Worm (Caenorhabditis elegans) whole organism, mixed stage, embryonic: ENCODE data around the gene gst-28.

Experiments
- M03D4.4 ChIP-seq: sonication (generic microtip); optimal IDR thresholded peaks from 2 replicates; lab custom pipeline; 2017; ENCODE audit warnings: mild to moderate bottlenecking, missing genetic modification characterization, missing compliant biosample characterization
- bed-3 ChIP-seq: fragments of 200-800 bp; sonication (Bioruptor generic); optimal IDR thresholded peaks from 3 replicates; lab custom pipeline; 2018; ENCODE audit warnings: mild to moderate bottlenecking, missing genetic modification characterization, moderate library complexity, missing compliant biosample characterization
- blmp-1 ChIP-seq: fragments of 150-350 bp; optimal IDR thresholded peaks from 2 replicates; lab custom pipeline; 2014; ENCODE audit warnings: missing biosample characterization, missing genetic modification characterization
- ceh-83 ChIP-seq: fragments of 200-800 bp; sonication (Bioruptor generic); optimal IDR thresholded peaks from 2 replicates; lab custom pipeline; 2018; ENCODE audit warnings: mild to moderate bottlenecking, missing genetic modification characterization, missing compliant biosample characterization
- ces-1 ChIP-seq: fragments of 150-350 bp; optimal IDR thresholded peaks from 2 replicates; lab custom pipeline; 2014; ENCODE audit warnings: missing biosample characterization, missing genetic modification reagents, missing genetic modification characterization
- cnd-1 ChIP-seq: fragments of 200-800 bp; sonication (Bioruptor generic); optimal IDR thresholded peaks from 2 replicates; lab custom pipeline; 2018; ENCODE audit warnings: mild to moderate bottlenecking, missing genetic modification characterization, missing compliant biosample characterization
- drap-1 ChIP-seq: fragments of 200-800 bp; sonication (Bioruptor generic); optimal IDR thresholded peaks from 3 replicates; lab custom pipeline; 2018; ENCODE audit warnings: mild to moderate bottlenecking, missing genetic modification characterization, missing compliant biosample characterization
- elt-1 ChIP-seq: sonication (generic microtip); optimal IDR thresholded peaks from 2 replicates; lab custom pipeline; 2017; ENCODE audit warnings: missing genetic modification characterization, mild to moderate bottlenecking, missing compliant biosample characterization, antibody characterized with exemption, moderate library complexity, borderline replicate concordance; ENCODE audit not compliant: insufficient read depth
- elt-3 ChIP-seq: fragments of 150-350 bp; optimal IDR thresholded peaks from 2 replicates; lab custom pipeline; 2014; ENCODE audit warnings: missing biosample characterization, missing genetic modification characterization
- flh-1 ChIP-seq: fragments of 200-800 bp; sonication (Bioruptor generic); optimal IDR thresholded peaks from 2 replicates; lab custom pipeline; 2018; ENCODE audit warnings: mild to moderate bottlenecking, missing genetic modification characterization, moderate library complexity, missing compliant biosample characterization
- ham-2 ChIP-seq: fragments of 200-800 bp; sonication (Bioruptor generic); optimal IDR thresholded peaks from 2 replicates; lab custom pipeline; 2018; ENCODE audit warnings: mild to moderate bottlenecking, missing genetic modification characterization, missing compliant biosample characterization
- hlh-1 ChIP-seq: fragments of 150-350 bp; optimal IDR thresholded peaks from 2 replicates; lab custom pipeline; 2014; ENCODE audit warnings: missing biosample characterization, missing genetic modification reagents, missing genetic modification characterization
- lin-32 ChIP-seq: fragments of 200-800 bp; sonication (Bioruptor generic); optimal IDR thresholded peaks from 2 replicates; lab custom pipeline; 2018; ENCODE audit warnings: mild to moderate bottlenecking, missing genetic modification characterization, missing compliant biosample characterization
- lsy-2 ChIP-seq: fragments of 150-350 bp; optimal IDR thresholded peaks from 2 replicates; lab custom pipeline; 2014; ENCODE audit warnings: missing biosample characterization, missing genetic modification characterization
- mab-5 ChIP-seq: fragments of 150-350 bp; optimal IDR thresholded peaks from 2 replicates; lab custom pipeline; 2014; ENCODE audit warnings: missing biosample characterization, missing genetic modification characterization
- mep-1 ChIP-seq: fragments of 150-350 bp; optimal IDR thresholded peaks from 2 replicates; lab custom pipeline; 2017; ENCODE audit warnings: missing biosample characterization, missing genetic modification reagents, missing genetic modification characterization, inconsistent platforms
- mls-2 ChIP-seq: sonication (generic microtip); optimal IDR thresholded peaks from 2 replicates; lab custom pipeline; 2016; ENCODE audit warnings: mild to moderate bottlenecking, missing genetic modification characterization, moderate library complexity, missing compliant biosample characterization
- nhr-12 ChIP-seq: fragments of 150-350 bp; optimal IDR thresholded peaks from 2 replicates; lab custom pipeline; 2014; ENCODE audit warnings: missing biosample characterization, missing genetic modification characterization
- nhr-2 ChIP-seq: fragments of 150-350 bp; optimal IDR thresholded peaks from 2 replicates; lab custom pipeline; 2014; ENCODE audit warnings: missing biosample characterization, missing genetic modification characterization
- nhr-237 ChIP-seq: fragments of 150-350 bp; optimal IDR thresholded peaks from 2 replicates; lab custom pipeline; 2014; ENCODE audit warnings: missing biosample characterization, missing genetic modification characterization
- nhr-28 ChIP-seq: fragments of 150-350 bp; optimal IDR thresholded peaks from 2 replicates; lab custom pipeline; 2014; ENCODE audit warnings: missing biosample characterization, missing genetic modification characterization
- nhr-76 ChIP-seq: sonication (generic microtip); optimal IDR thresholded peaks from 2 replicates; lab custom pipeline; 2017; ENCODE audit warnings: missing biosample characterization, missing genetic modification characterization
- pha-4 ChIP-seq: fragments of 150-350 bp; optimal IDR thresholded peaks from 2 replicates; lab custom pipeline; 2018; ENCODE audit warnings: missing biosample characterization, missing genetic modification reagents, missing genetic modification characterization
- sem-2 ChIP-seq: fragments of 200-800 bp; sonication (Bioruptor generic); optimal IDR thresholded peaks from 2 replicates; lab custom pipeline; 2018; ENCODE audit warnings: mild to moderate bottlenecking, missing genetic modification characterization, missing compliant biosample characterization
- tbx-8 ChIP-seq: fragments of 200-800 bp; sonication (Bioruptor generic); optimal IDR thresholded peaks from 2 replicates; lab custom pipeline; 2018; ENCODE audit warnings: mild to moderate bottlenecking, missing genetic modification characterization, moderate library complexity, missing compliant biosample characterization
- unc-120 ChIP-seq: sonication (generic microtip); optimal IDR thresholded peaks from 2 replicates; lab custom pipeline; 2017; ENCODE audit warnings: missing genetic modification characterization, missing compliant biosample characterization; ENCODE audit not compliant: poor library complexity, severe bottlenecking
- unc-39 ChIP-seq: fragments of 150-350 bp; optimal IDR thresholded peaks from 2 replicates; lab custom pipeline; 2014; ENCODE audit warnings: missing biosample characterization, missing genetic modification characterization
- unc-62 ChIP-seq: fragments of 150-350 bp; optimal IDR thresholded peaks from 2 replicates; lab custom pipeline; 2014; ENCODE audit warnings: missing biosample characterization, missing genetic modification reagents, missing genetic modification characterization
- zip-8 ChIP-seq: fragments of 150-350 bp; optimal IDR thresholded peaks from 2 replicates; lab custom pipeline; 2014; ENCODE audit warnings: missing biosample characterization, missing genetic modification characterization
- ztf-11 ChIP-seq: fragments of 150-350 bp; optimal IDR thresholded peaks from 2 replicates; lab custom pipeline; 2014; ENCODE audit warnings: missing biosample characterization, missing genetic modification characterization

Gene gst-28

ce11 chrII:15190971-15191370, 23.6 kb upstream of the gst-28 start:
- TF ChIP-seq zip-8 (tag; lab: Kevin White, UChicago), result no peak
- no peak for TF ChIP-seq sem-2 (GFP tag; lab: Kevin White, UChicago)
- TF ChIP-seq nhr-237 (tag; lab: Kevin White, UChicago), result no peak
- no peak for TF ChIP-seq cnd-1
- no peak for TF ChIP-seq hlh-1 (tag; lab: Kevin White, UChicago)
- TF ChIP-seq mls-2, result no peak
- TF ChIP-seq lsy-2 (tag; lab: Kevin White, UChicago), result no peak
- TF ChIP-seq nhr-12 (tag; lab: Kevin White, UChicago), result no peak
- TF ChIP-seq bed-3 (GFP tag; lab: Kevin White, UChicago), result no peak
- no peak for TF ChIP-seq mab-5 (tag; lab: Kevin White, UChicago)
- TF ChIP-seq tbx-8, result no peak
- no peak for TF ChIP-seq pha-4 (tag; lab: Kevin White, UChicago)

- no peak for TF ChIP-seq sem-2 (GFP tag; lab: Kevin White, UChicago)
- TF ChIP-seq ztf-11 (tag; lab: Kevin White, UChicago), result no peak
- TF ChIP-seq ces-1 (GFP tag; lab: Kevin White, UChicago), result peak; percentile 18
Measured at ce11 chrII:15189956-15190355, 22.6 kb upstream of the gst-28 start.

ce11 chrII:15185289-15185688, 17.9 kb upstream of the gst-28 start, which contains the start of gene gst-35:
Gene gst-35 (minus strand): TSS chrII:15185389.
- no peak for TF ChIP-seq lin-32 (GFP tag; lab: Kevin White, UChicago)
- no peak for TF ChIP-seq zip-8 (tag; lab: Kevin White, UChicago)
- no peak for TF ChIP-seq ceh-83 (GFP tag; lab: Kevin White, UChicago)
- no peak for TF ChIP-seq nhr-28
- TF ChIP-seq blmp-1 (tag; lab: Kevin White, UChicago), result no peak
- no peak for TF ChIP-seq mls-2
- no peak for TF ChIP-seq ces-1 (GFP tag; lab: Kevin White, UChicago)
- no peak for TF ChIP-seq unc-62 (GFP tag; lab: Kevin White, UChicago)
- TF ChIP-seq elt-3 (tag; lab: Kevin White, UChicago), result no peak
- TF ChIP-seq pha-4 (tag; lab: Kevin White, UChicago), result no peak
- TF ChIP-seq bed-3 (GFP tag; lab: Kevin White, UChicago), result no peak
- TF ChIP-seq elt-1 (tag; lab: Kevin White, UChicago), result no peak
- no peak for TF ChIP-seq cnd-1
- no peak for TF ChIP-seq ham-2 (GFP tag; lab: Kevin White, UChicago)
- no peak for TF ChIP-seq mep-1
- TF ChIP-seq nhr-2 (tag; lab: Kevin White, UChicago), result no peak

- no peak for TF ChIP-seq unc-62 (GFP tag; lab: Kevin White, UChicago)
- TF ChIP-seq lin-32 (GFP tag; lab: Kevin White, UChicago), result no peak
- TF ChIP-seq sem-2 (GFP tag; lab: Kevin White, UChicago), result no peak
- no peak for TF ChIP-seq M03D4.4 (tag; lab: Kevin White, UChicago)
Measured at ce11 chrII:15183139-15183538, 15.8 kb upstream of the gst-28 start, which contains the start of gene gst-34. Gene gst-34 (minus strand): TSS chrII:15183239.

ce11 chrII:15178494-15178893, 11.1 kb upstream of the gst-28 start, which contains the start of gene gst-32:
Gene gst-32 (minus strand): TSS chrII:15178594.
- TF ChIP-seq pha-4 (tag; lab: Kevin White, UChicago) (no peak), sem-2 (GFP tag; lab: Kevin White, UChicago) (no peak), drap-1 (GFP tag; lab: Kevin White, UChicago) (no peak), elt-1 (tag; lab: Kevin White, UChicago) (no peak)

- TF ChIP-seq flh-1 (GFP tag; lab: Kevin White, UChicago), result no peak
- no peak for TF ChIP-seq unc-120
- TF ChIP-seq lsy-2 (tag; lab: Kevin White, UChicago), result no peak
- TF ChIP-seq unc-62 (GFP tag; lab: Kevin White, UChicago), result no peak
- no peak for TF ChIP-seq unc-39 (tag; lab: Kevin White, UChicago)
- no peak for TF ChIP-seq nhr-76
- TF ChIP-seq bed-3 (GFP tag; lab: Kevin White, UChicago), result no peak
- no peak for TF ChIP-seq blmp-1 (tag; lab: Kevin White, UChicago)
- no peak for TF ChIP-seq sem-2 (GFP tag; lab: Kevin White, UChicago)
- TF ChIP-seq M03D4.4 (tag; lab: Kevin White, UChicago), result no peak
- TF ChIP-seq ztf-11 (tag; lab: Kevin White, UChicago), result no peak
- no peak for TF ChIP-seq drap-1 (GFP tag; lab: Kevin White, UChicago)
- no peak for TF ChIP-seq pha-4 (tag; lab: Kevin White, UChicago)
Measured at ce11 chrII:15175643-15176042, 8.3 kb upstream of the gst-28 start, which contains the start of gene Y53F4B.36. Gene Y53F4B.36 (plus strand): TSS chrII:15175943.
